Fruit fly (Drosophila melanogaster) whole organism, embryonic: ENCODE data around the gene Sfxn2.

Experiments
- Adf1 ChIP-seq: fragments of 200-800 bp; sonication (Bioruptor generic); IDR thresholded peaks from 2 replicates; pipeline ENCODE4 v1.3.6; 2022; ENCODE audit warnings: missing biosample characterization, missing genetic modification characterization
- Atf-2 ChIP-seq: fragments of 200-800 bp; sonication (Bioruptor generic); optimal IDR thresholded peaks from 2 replicates; lab custom pipeline; 2016; ENCODE audit warnings: missing biosample characterization, missing genetic modification characterization
- Atf3 ChIP-seq: fragments of 200-800 bp; sonication (Bioruptor generic); optimal IDR thresholded peaks from 3 replicates; lab custom pipeline; 2016; ENCODE audit warnings: missing biosample characterization, missing genetic modification characterization
- CG12071 ChIP-seq: fragments of 200-800 bp; sonication (Bioruptor generic); optimal IDR thresholded peaks from 3 replicates; lab custom pipeline; 2018; ENCODE audit warnings: missing biosample characterization, mild to moderate bottlenecking, missing genetic modification characterization
- CG12391 ChIP-seq: fragments of 200-800 bp; sonication (Bioruptor generic); optimal IDR thresholded peaks from 3 replicates; lab custom pipeline; 2018; ENCODE audit warnings: missing biosample characterization, mild to moderate bottlenecking, missing genetic modification characterization, moderate library complexity
- CG12659 ChIP-seq: fragments of 200-800 bp; sonication (Bioruptor generic); optimal IDR thresholded peaks from 3 replicates; lab custom pipeline; 2017; ENCODE audit warnings: mild to moderate bottlenecking, missing biosample characterization, missing genetic modification reagents, missing genetic modification characterization
- CG12769 ChIP-seq: fragments of 200-800 bp; sonication (Bioruptor generic); optimal IDR thresholded peaks from 2 replicates; lab custom pipeline; 2019; ENCODE audit warnings: missing biosample characterization, mild to moderate bottlenecking, missing genetic modification characterization, moderate library complexity
- CG13624 ChIP-seq: fragments of 200-800 bp; sonication (Bioruptor generic); optimal IDR thresholded peaks from 2 replicates; lab custom pipeline; 2016; ENCODE audit warnings: missing biosample characterization, missing genetic modification characterization
- CG14965 ChIP-seq: fragments of 200-800 bp; sonication (Bioruptor generic); optimal IDR thresholded peaks from 2 replicates; lab custom pipeline; 2016; ENCODE audit warnings: missing biosample characterization, missing genetic modification characterization, borderline replicate concordance
- CG17328 ChIP-seq: fragments of 200-800 bp; sonication (Bioruptor generic); IDR thresholded peaks from 2 replicates; pipeline ENCODE4 v1.3.6; 2022; ENCODE audit warnings: missing biosample characterization, missing genetic modification characterization
- CG17361 ChIP-seq: fragments of 200-800 bp; sonication (Bioruptor generic); IDR thresholded peaks from 3 replicates; pipeline ENCODE4 v1.3.6; 2022; ENCODE audit warnings: missing biosample characterization, missing genetic modification characterization
- CG18599 ChIP-seq: fragments of 200-800 bp; sonication (Bioruptor generic); optimal IDR thresholded peaks from 3 replicates; lab custom pipeline; 2017; ENCODE audit warnings: missing biosample characterization, missing genetic modification characterization, mild to moderate bottlenecking, moderate library complexity, missing genetic modification reagents
- CG2678 ChIP-seq: fragments of 200-800 bp; sonication (Bioruptor generic); optimal IDR thresholded peaks from 3 replicates; lab custom pipeline; 2019; ENCODE audit warnings: missing biosample characterization, mild to moderate bottlenecking, missing genetic modification characterization, moderate library complexity
- CG43689 ChIP-seq: fragments of 200-800 bp; sonication (Bioruptor generic); IDR thresholded peaks from 2 replicates; pipeline ENCODE4 v1.3.6; 2022; ENCODE audit warnings: missing biosample characterization, missing genetic modification characterization
- CG6813 ChIP-seq: fragments of 200-800 bp; sonication (Bioruptor generic); optimal IDR thresholded peaks from 2 replicates; lab custom pipeline; 2017; ENCODE audit warnings: missing biosample characterization, missing genetic modification characterization, mild to moderate bottlenecking, moderate library complexity, missing genetic modification reagents
- CG7963 ChIP-seq: fragments of 200-800 bp; sonication (Bioruptor generic); IDR thresholded peaks from 3 replicates; pipeline ENCODE4 v1.3.6; 2022; ENCODE audit warnings: missing biosample characterization, missing genetic modification characterization; ENCODE audit not compliant: partially characterized antibody
- CG9215 ChIP-seq: fragments of 200-800 bp; sonication (Bioruptor generic); IDR thresholded peaks from 2 replicates; pipeline ENCODE4 v1.3.6; 2022; ENCODE audit warnings: missing biosample characterization, missing genetic modification characterization
- Chrac-16 ChIP-seq: fragments of 200-800 bp; sonication (Bioruptor generic); optimal IDR thresholded peaks from 3 replicates; lab custom pipeline; 2016; ENCODE audit warnings: missing biosample characterization, missing genetic modification characterization
- Ets65A ChIP-seq: fragments of 200-800 bp; sonication (Bioruptor generic); peaks from one replicate; lab custom pipeline; 2016; ENCODE audit warnings: missing biosample characterization, missing genetic modification characterization
- Fer1 ChIP-seq: fragments of 200-800 bp; sonication (Bioruptor generic); optimal IDR thresholded peaks from 2 replicates; lab custom pipeline; 2017; ENCODE audit warnings: missing biosample characterization, mild to moderate bottlenecking, missing genetic modification characterization
- Fer3 ChIP-seq: fragments of 200-800 bp; sonication (Bioruptor generic); optimal IDR thresholded peaks from 2 replicates; lab custom pipeline; 2018; ENCODE audit warnings: missing biosample characterization, mild to moderate bottlenecking, missing genetic modification characterization, moderate library complexity
- Gsc ChIP-seq: fragments of 200-800 bp; sonication (Bioruptor generic); IDR thresholded peaks from 2 replicates; pipeline ENCODE4 v1.3.6; 2022; ENCODE audit warnings: missing biosample characterization, missing genetic modification characterization
- Mes4 ChIP-seq: fragments of 200-800 bp; sonication (Bioruptor generic); optimal IDR thresholded peaks from 2 replicates; lab custom pipeline; 2016; ENCODE audit warnings: missing biosample characterization, missing genetic modification characterization
- Poxn ChIP-seq: fragments of 200-800 bp; sonication (Bioruptor generic); IDR thresholded peaks from 2 replicates; pipeline ENCODE4 v1.3.6; 2022; ENCODE audit warnings: missing biosample characterization, missing genetic modification characterization
- Sry-δ ChIP-seq: fragments of 200-800 bp; sonication (Bioruptor generic); optimal IDR thresholded peaks from 2 replicates; lab custom pipeline; 2016; ENCODE audit warnings: missing biosample characterization, missing genetic modification characterization
- Usf ChIP-seq: fragments of 200-800 bp; sonication (Bioruptor generic); optimal IDR thresholded peaks from 2 replicates; lab custom pipeline; 2017; ENCODE audit warnings: missing genotype, missing biosample characterization, missing genetic modification characterization
- bbx ChIP-seq: fragments of 200-800 bp; sonication (Bioruptor generic); IDR thresholded peaks from 2 replicates; pipeline ENCODE4 v1.3.6; 2022; ENCODE audit warnings: missing biosample characterization, missing genetic modification characterization; ENCODE audit not compliant: partially characterized antibody
- bsh ChIP-seq, 2 experiments: fragments of 200-800 bp; sonication (Bioruptor generic); optimal IDR thresholded peaks; 2 replicates each; lab custom pipeline; 2017 to 2018; ENCODE audit warnings: mild to moderate bottlenecking in 2 of 2, missing biosample characterization in 2 of 2, missing genetic modification characterization in 2 of 2, moderate library complexity in 1 of 2
- cas ChIP-seq: fragments of 200-800 bp; sonication (Bioruptor generic); IDR thresholded peaks from 2 replicates; pipeline ENCODE4 v1.3.6; 2022; ENCODE audit warnings: missing biosample characterization, missing genetic modification characterization
- chif ChIP-seq, 2 experiments: fragments of 200-800 bp; sonication (Bioruptor generic); optimal IDR thresholded peaks; 3 replicates each; lab custom pipeline; 2016; ENCODE audit warnings: missing biosample characterization in 2 of 2, missing genetic modification characterization in 2 of 2
- cwo ChIP-seq: fragments of 200-800 bp; sonication (Bioruptor generic); optimal IDR thresholded peaks from 3 replicates; lab custom pipeline; 2017; ENCODE audit warnings: missing biosample characterization, missing genetic modification characterization, mild to moderate bottlenecking, moderate library complexity, missing genetic modification reagents
- dan ChIP-seq: fragments of 200-800 bp; sonication (Bioruptor generic); IDR thresholded peaks from 2 replicates; pipeline ENCODE4 v1.3.6; 2022; ENCODE audit warnings: missing biosample characterization, missing genetic modification characterization
- fru ChIP-seq: fragments of >200 bp; optimal IDR thresholded peaks from 2 replicates; lab custom pipeline; 2017
- ftz-f1 ChIP-seq: fragments of 200-800 bp; sonication (Bioruptor generic); optimal IDR thresholded peaks from 2 replicates; lab custom pipeline; 2016; ENCODE audit warnings: missing biosample characterization, missing genetic modification characterization
- fu2 ChIP-seq: fragments of 200-800 bp; sonication (Bioruptor generic); optimal IDR thresholded peaks from 2 replicates; lab custom pipeline; 2016; ENCODE audit warnings: missing biosample characterization, missing genetic modification characterization
- gcm ChIP-seq: fragments of 200-800 bp; sonication (Bioruptor generic); optimal IDR thresholded peaks from 2 replicates; lab custom pipeline; 2019; ENCODE audit warnings: missing biosample characterization, mild to moderate bottlenecking, missing genetic modification characterization, moderate library complexity
- gem ChIP-seq: fragments of 200-800 bp; sonication (Bioruptor generic); optimal IDR thresholded peaks from 2 replicates; lab custom pipeline; 2019; ENCODE audit warnings: missing biosample characterization, mild to moderate bottlenecking, missing genetic modification characterization, moderate library complexity
- her ChIP-seq: fragments of 200-800 bp; sonication (Bioruptor generic); optimal IDR thresholded peaks from 2 replicates; lab custom pipeline; 2016; ENCODE audit warnings: missing biosample characterization, missing genetic modification characterization
- nerfin-1 ChIP-seq: fragments of 200-800 bp; sonication (Bioruptor generic); optimal IDR thresholded peaks from 3 replicates; lab custom pipeline; 2019; ENCODE audit warnings: missing biosample characterization, mild to moderate bottlenecking, missing genetic modification characterization, moderate library complexity
- pfk ChIP-seq: fragments of 200-800 bp; sonication (Bioruptor generic); optimal IDR thresholded peaks from 2 replicates; lab custom pipeline; 2018; ENCODE audit warnings: missing biosample characterization, mild to moderate bottlenecking, missing genetic modification characterization, moderate library complexity
- pho ChIP-seq: fragments of 200-800 bp; sonication (Bioruptor generic); optimal IDR thresholded peaks from 2 replicates; lab custom pipeline; 2016; ENCODE audit warnings: missing biosample characterization, missing genetic modification characterization
- psq ChIP-seq: fragments of 200-800 bp; sonication (Bioruptor generic); optimal IDR thresholded peaks from 2 replicates; lab custom pipeline; 2017; ENCODE audit warnings: missing biosample characterization, missing genetic modification characterization
- sens ChIP-seq: fragments of 200-800 bp; sonication (Bioruptor generic); peaks from one replicate; lab custom pipeline; 2016; ENCODE audit warnings: missing biosample characterization, missing genetic modification characterization
- ssp ChIP-seq: fragments of 200-800 bp; sonication (Bioruptor generic); IDR thresholded peaks from 2 replicates; pipeline ENCODE4 v1.3.6; 2022; ENCODE audit warnings: missing biosample characterization, missing genetic modification characterization
- tin ChIP-seq: fragments of 200-800 bp; sonication (Bioruptor generic); optimal IDR thresholded peaks from 3 replicates; lab custom pipeline; 2016; ENCODE audit warnings: missing biosample characterization, missing genetic modification characterization
- tna ChIP-seq: fragments of 200-800 bp; sonication (Bioruptor generic); IDR thresholded peaks from 2 replicates; pipeline ENCODE4 v1.3.6; 2022; ENCODE audit warnings: missing biosample characterization, missing genetic modification characterization; ENCODE audit not compliant: partially characterized antibody

Sfxn2 gene

DNA sequence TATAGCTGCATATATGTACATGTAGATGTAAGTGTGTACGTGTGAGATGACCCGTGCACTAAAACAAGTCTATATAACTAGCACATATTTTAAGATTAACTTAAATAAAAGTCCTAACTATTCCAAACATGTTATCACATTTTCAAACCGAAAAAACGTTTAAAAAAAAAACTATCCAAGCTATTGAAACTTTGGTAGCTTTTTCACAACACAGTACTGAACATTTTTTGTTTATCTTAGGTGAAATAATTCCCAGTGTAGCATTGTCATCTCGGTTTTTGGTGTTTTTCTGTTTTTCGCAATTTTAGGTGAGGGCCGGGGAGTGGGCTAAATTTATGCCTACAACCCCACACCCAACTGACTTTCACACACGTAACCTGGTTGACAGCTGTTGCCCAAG lies 35.8 kb upstream of the Sfxn2 start (continued):
- TF ChIP-seq psq (GFP tag; lab: Kevin White, UChicago) (no peak), Atf-2 (GFP tag; lab: Kevin White, UChicago) (peak; percentile 5), CG17328 (no peak), Gsc (GFP tag; lab: Robert Waterston, UW) (no peak), nerfin-1 (tag; lab: Kevin White, UChicago) (no peak), CG7963 (GFP tag; lab: Robert Waterston, UW) (no peak), chif (GFP tag; optimal IDR thresholded peaks at IDR 0.05; lab: Kevin White, UChicago) (no peak), Atf3 (GFP tag; lab: Kevin White, UChicago) (no peak), sens (GFP tag; lab: Kevin White, UChicago) (peak; percentile 27), Usf (no peak), CG6813 (GFP tag; lab: Kevin White, UChicago) (peak; percentile 35), pho (GFP tag; lab: Kevin White, UChicago) (no peak), CG43689 (GFP tag; lab: Robert Waterston, UW) (no peak), Adf1 (GFP tag; lab: Robert Waterston, UW) (no peak), Poxn (GFP tag; lab: Robert Waterston, UW) (no peak), dan (GFP tag; lab: Robert Waterston, UW) (no peak), CG14965 (GFP tag; lab: Kevin White, UChicago) (no peak), cas (no peak), Ets65A (no peak), CG2678 (tag; lab: Kevin White, UChicago) (peak; percentile 31), cwo (no peak), ftz-f1 (GFP tag; lab: Kevin White, UChicago) (no peak), CG9215 (GFP tag; lab: Robert Waterston, UW) (no peak), CG17361 (GFP tag; lab: Robert Waterston, UW) (no peak), gcm (GFP tag; lab: Kevin White, UChicago) (no peak), Sry-δ (no peak), Mes4 (no peak), tna (GFP tag; lab: Robert Waterston, UW) (no peak), fu2 (GFP tag; lab: Kevin White, UChicago) (no peak), tin (no peak), CG18599 (peak; percentile 23), Fer1 (GFP tag; lab: Kevin White, UChicago) (peak; percentile 13), CG12391 (peak; percentile 2), Fer3 (tag; lab: Kevin White, UChicago) (no peak), fru (lab: Kevin White, UChicago) (no peak), CG12659 (GFP tag; lab: Kevin White, UChicago) (no peak), CG13624 (GFP tag; lab: Kevin White, UChicago) (no peak), CG12071 (GFP tag; lab: Kevin White, UChicago) (no peak), gem (tag; lab: Kevin White, UChicago) (peak; percentile 57), ssp (GFP tag; lab: Robert Waterston, UW) (no peak), her (GFP tag; lab: Kevin White, UChicago) (no peak), pfk (GFP tag; lab: Kevin White, UChicago) (no peak), Chrac-16 (GFP tag; lab: Kevin White, UChicago) (no peak), CG12769 (tag; lab: Kevin White, UChicago) (no peak), bbx (no peak), bsh (GFP tag; optimal IDR thresholded peaks at IDR 0.05; lab: Kevin White, UChicago) (peak in 1 of 2 experiments; percentile 6)
- TF ChIP-seq, all 482 proteins: peak for 35
